Fruit fly (Drosophila melanogaster) whole organism, embryonic: ENCODE results near the gene Ugt35D1.

Source experiments
- CG12744 ChIP-seq: fragments of 200-800 bp; sonication (Bioruptor generic); optimal IDR thresholded peaks from 2 replicates; lab custom pipeline; 2016; ENCODE audit warnings: missing biosample characterization, missing genetic modification characterization
- NK7.1 ChIP-seq: fragments of 200-800 bp; sonication (Bioruptor generic); optimal IDR thresholded peaks from 3 replicates; lab custom pipeline; 2016; ENCODE audit warnings: missing biosample characterization, missing genetic modification characterization
- Rx ChIP-seq: fragments of 200-800 bp; sonication (Bioruptor generic); IDR thresholded peaks from 2 replicates; pipeline ENCODE4 v1.3.6; 2022; ENCODE audit warnings: missing biosample characterization, missing genetic modification characterization
- eve ChIP-seq, 2 experiments: fragments of >200 bp; optimal IDR thresholded peaks; 2 replicates each; lab custom pipeline; 2017; ENCODE audit warnings: missing biosample characterization in 2 of 2, missing genetic modification characterization in 2 of 2
- psq ChIP-seq: fragments of 200-800 bp; sonication (Bioruptor generic); optimal IDR thresholded peaks from 2 replicates; lab custom pipeline; 2017; ENCODE audit warnings: missing biosample characterization, missing genetic modification characterization
- trem ChIP-seq: fragments of 200-800 bp; optimal IDR thresholded peaks from 3 replicates; lab custom pipeline; 2019; ENCODE audit warnings: missing biosample characterization, mild to moderate bottlenecking, missing genetic modification characterization, moderate library complexity
- trh ChIP-seq: fragments of 200-800 bp; sonication (Bioruptor generic); optimal IDR thresholded peaks from 2 replicates; lab custom pipeline; 2016; ENCODE audit warnings: missing biosample characterization, missing genetic modification characterization

DNA sequence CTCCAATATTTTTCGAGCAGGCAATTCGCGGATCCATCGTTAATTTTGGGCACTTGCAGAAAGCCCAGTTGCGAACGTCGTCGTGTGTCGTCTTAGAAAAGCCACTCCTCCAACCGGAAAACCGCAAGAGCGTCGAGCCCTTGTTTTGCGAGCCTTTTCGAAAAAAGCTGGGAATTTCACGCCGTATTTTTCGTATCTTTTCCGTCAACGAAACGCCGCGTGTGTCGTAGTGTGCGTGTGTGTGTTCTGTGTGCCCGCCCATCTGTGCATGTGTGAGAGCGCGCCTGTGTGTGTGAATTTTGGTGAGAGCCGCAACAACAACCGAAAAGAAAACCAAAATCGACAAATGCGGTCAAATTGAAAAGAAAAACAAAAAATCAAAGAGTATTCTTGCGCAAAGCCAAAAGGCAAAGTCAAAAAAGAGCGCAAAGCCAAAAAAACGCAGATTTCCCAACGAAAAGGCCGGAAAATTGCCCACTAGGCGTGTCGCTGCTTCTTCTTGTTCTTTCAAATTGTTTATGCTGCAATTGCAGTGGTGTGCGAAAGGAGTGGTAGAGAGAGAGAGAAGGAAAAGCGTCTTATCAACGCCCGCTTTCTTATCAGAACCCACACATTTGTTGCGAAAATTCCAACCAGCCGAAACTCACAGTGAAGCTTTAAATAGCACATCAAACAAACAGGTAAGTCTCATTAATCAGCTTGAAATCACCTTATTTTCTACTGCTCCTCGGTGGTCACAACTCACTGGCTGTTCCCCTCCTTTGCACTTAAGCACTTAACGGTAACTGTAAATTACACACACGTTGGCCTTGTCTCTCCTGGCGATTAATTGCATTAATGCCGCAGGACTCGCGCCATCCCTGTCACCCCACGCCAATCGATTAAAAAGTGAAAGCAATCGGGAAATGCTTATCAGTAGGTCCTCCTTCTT lies 10.4 kb upstream of the Ugt35D1 start, which contains the start of gene PNPase:
- no peak for TF ChIP-seq eve (GFP tag; optimal IDR thresholded peaks at IDR 0.05; lab: Kevin White, UChicago)
- no peak for TF ChIP-seq trh (GFP tag; lab: Kevin White, UChicago)
- no peak for TF ChIP-seq NK7.1 (GFP tag; lab: Kevin White, UChicago)
- TF ChIP-seq trem (tag; lab: Kevin White, UChicago), result no peak
- no peak for TF ChIP-seq psq (GFP tag; lab: Kevin White, UChicago)
- no peak for TF ChIP-seq CG12744 (GFP tag; lab: Kevin White, UChicago)
- no peak for TF ChIP-seq Rx (GFP tag; lab: Robert Waterston, UW)
